Fruit fly (Drosophila melanogaster) whole organism, embryonic: ENCODE measurements around the gene Ptp10D.

Experiments used
- Atf6 ChIP-seq: fragments of 200-800 bp; sonication (Bioruptor generic); IDR thresholded peaks from 2 replicates; pipeline ENCODE4 v1.3.6; 2022; ENCODE audit warnings: missing biosample characterization, missing genetic modification characterization
- CG10147 ChIP-seq: fragments of 200-800 bp; sonication (Bioruptor generic); optimal IDR thresholded peaks from 2 replicates; lab custom pipeline; 2019; ENCODE audit warnings: missing biosample characterization, mild to moderate bottlenecking, missing genetic modification characterization, moderate library complexity
- CG12104 ChIP-seq: fragments of 200-800 bp; sonication (Bioruptor generic); optimal IDR thresholded peaks from 3 replicates; lab custom pipeline; 2016; ENCODE audit warnings: missing biosample characterization, missing genetic modification characterization
- CG14014 ChIP-seq: fragments of 200-800 bp; sonication (Bioruptor generic); IDR thresholded peaks from 2 replicates; pipeline ENCODE4 v1.3.6; 2022; ENCODE audit warnings: missing biosample characterization, missing genetic modification characterization
- CG30403 ChIP-seq: fragments of 200-800 bp; sonication (Bioruptor generic); optimal IDR thresholded peaks from 3 replicates; lab custom pipeline; 2016; ENCODE audit warnings: missing biosample characterization, missing genetic modification characterization
- CG3407 ChIP-seq: fragments of 200-800 bp; sonication (Bioruptor generic); optimal IDR thresholded peaks from 2 replicates; lab custom pipeline; 2018; ENCODE audit warnings: missing biosample characterization, mild to moderate bottlenecking, missing genetic modification characterization
- CG34422 ChIP-seq: fragments of 200-800 bp; sonication (Bioruptor generic); IDR thresholded peaks from 3 replicates; pipeline ENCODE4 v1.3.6; 2022; ENCODE audit warnings: missing biosample characterization, missing genetic modification characterization
- CG3726 ChIP-seq: fragments of 200-800 bp; sonication (Bioruptor generic); IDR thresholded peaks from 3 replicates; pipeline ENCODE4, ENCODE4 v1.3.6; 2022; ENCODE audit warnings: missing biosample characterization, missing genetic modification characterization
- CG4282 ChIP-seq: fragments of 200-800 bp; sonication (Bioruptor generic); optimal IDR thresholded peaks from 2 replicates; lab custom pipeline; 2016; ENCODE audit warnings: missing biosample characterization, missing genetic modification characterization
- CG4360 ChIP-seq: fragments of 200-800 bp; sonication (Bioruptor generic); IDR thresholded peaks from 2 replicates; pipeline ENCODE4 v1.3.6; 2022; ENCODE audit warnings: missing biosample characterization, missing genetic modification characterization
- CG4707 ChIP-seq: fragments of 200-800 bp; sonication (Bioruptor generic); optimal IDR thresholded peaks from 2 replicates; lab custom pipeline; 2018; ENCODE audit warnings: missing biosample characterization, mild to moderate bottlenecking, missing genetic modification characterization, moderate library complexity
- CG6254 ChIP-seq: fragments of 200-800 bp; sonication (Bioruptor generic); optimal IDR thresholded peaks from 3 replicates; lab custom pipeline; 2017; ENCODE audit warnings: mild to moderate bottlenecking, missing biosample characterization, missing genetic modification reagents, missing genetic modification characterization
- CG6272 ChIP-seq: fragments of 200-800 bp; sonication (Bioruptor generic); IDR thresholded peaks from 2 replicates; pipeline ENCODE4 v1.3.6; 2022; ENCODE audit warnings: missing biosample characterization, missing genetic modification characterization
- CG6791 ChIP-seq: fragments of 200-800 bp; sonication (Bioruptor generic); IDR thresholded peaks from 3 replicates; pipeline ENCODE4 v1.3.6; 2022; ENCODE audit warnings: missing biosample characterization, missing genetic modification characterization; ENCODE audit not compliant: partially characterized antibody
- CG7271 ChIP-seq: fragments of 200-800 bp; sonication (Bioruptor generic); optimal IDR thresholded peaks from 2 replicates; lab custom pipeline; 2018; ENCODE audit warnings: missing biosample characterization, mild to moderate bottlenecking, missing genetic modification characterization, moderate library complexity
- CG8281 ChIP-seq: fragments of 200-800 bp; sonication (Bioruptor generic); optimal IDR thresholded peaks from 2 replicates; lab custom pipeline; 2018; ENCODE audit warnings: missing biosample characterization, mild to moderate bottlenecking, missing genetic modification characterization, moderate library complexity
- CG8388 ChIP-seq: fragments of 200-800 bp; sonication (Bioruptor generic); optimal IDR thresholded peaks from 2 replicates; lab custom pipeline; 2019; ENCODE audit warnings: missing biosample characterization, mild to moderate bottlenecking, missing genetic modification characterization, moderate library complexity
- Chrac-16 ChIP-seq: fragments of 200-800 bp; sonication (Bioruptor generic); optimal IDR thresholded peaks from 3 replicates; lab custom pipeline; 2016; ENCODE audit warnings: missing biosample characterization, missing genetic modification characterization
- E2f1 ChIP-seq: fragments of 200-800 bp; sonication (Bioruptor generic); IDR thresholded peaks from 2 replicates; pipeline ENCODE4 v1.3.6; 2022; ENCODE audit warnings: missing biosample characterization, missing genetic modification characterization
- Ets97D ChIP-seq: fragments of 200-800 bp; sonication (Bioruptor generic); optimal IDR thresholded peaks from 3 replicates; lab custom pipeline; 2016; ENCODE audit warnings: missing biosample characterization, missing genetic modification characterization
- H2.0 ChIP-seq: fragments of 200-800 bp; sonication (Bioruptor generic); IDR thresholded peaks from 2 replicates; pipeline ENCODE4 v1.3.6; 2022; ENCODE audit warnings: missing biosample characterization, missing genetic modification characterization
- Hey ChIP-seq: fragments of 200-800 bp; sonication (Bioruptor generic); optimal IDR thresholded peaks from 3 replicates; lab custom pipeline; 2018; ENCODE audit warnings: missing biosample characterization, mild to moderate bottlenecking, missing genetic modification characterization
- HmgZ ChIP-seq: fragments of 200-800 bp; sonication (Bioruptor generic); optimal IDR thresholded peaks from 2 replicates; lab custom pipeline; 2018; ENCODE audit warnings: missing biosample characterization, mild to moderate bottlenecking, missing genetic modification characterization
- Hr39 ChIP-seq: fragments of >200 bp; optimal IDR thresholded peaks from 2 replicates; lab custom pipeline; 2017
- MESR4 ChIP-seq: fragments of 200-800 bp; sonication (Bioruptor generic); optimal IDR thresholded peaks from 2 replicates; lab custom pipeline; 2018; ENCODE audit warnings: missing biosample characterization, mild to moderate bottlenecking, missing genetic modification characterization, moderate library complexity
- PHDP ChIP-seq: fragments of 200-800 bp; sonication (Bioruptor generic); optimal IDR thresholded peaks from 3 replicates; lab custom pipeline; 2018; ENCODE audit warnings: missing biosample characterization, mild to moderate bottlenecking, missing genetic modification characterization, moderate library complexity
- Pdp1 ChIP-seq, 2 experiments: fragments of 200-800 bp; sonication (Bioruptor generic); optimal IDR thresholded peaks; 3 replicates each; lab custom pipeline; 2016; ENCODE audit warnings: missing biosample characterization in 2 of 2, missing genetic modification characterization in 2 of 2, mild to moderate bottlenecking in 1 of 2, moderate library complexity in 1 of 2
- YL-1 ChIP-seq: fragments of 200-800 bp; sonication (Bioruptor generic); optimal IDR thresholded peaks from 3 replicates; lab custom pipeline; 2017; ENCODE audit warnings: missing biosample characterization, mild to moderate bottlenecking, missing genetic modification characterization
- abd-A ChIP-seq: fragments of 200-800 bp; sonication (Bioruptor generic); optimal IDR thresholded peaks from 3 replicates; lab custom pipeline; 2019; ENCODE audit warnings: missing biosample characterization, mild to moderate bottlenecking, missing genetic modification characterization, moderate library complexity
- ap ChIP-seq: fragments of 200-800 bp; sonication (Bioruptor generic); IDR thresholded peaks from 2 replicates; pipeline ENCODE4 v1.3.6; 2022; ENCODE audit warnings: missing biosample characterization, missing genetic modification characterization
- bcd ChIP-seq: fragments of 200-800 bp; sonication (Bioruptor generic); optimal IDR thresholded peaks from 2 replicates; lab custom pipeline; 2017; ENCODE audit warnings: missing biosample characterization, mild to moderate bottlenecking, missing genetic modification characterization
- cato ChIP-seq: fragments of 200-800 bp; sonication (Bioruptor generic); optimal IDR thresholded peaks from 2 replicates; lab custom pipeline; 2016; ENCODE audit warnings: missing biosample characterization, missing genetic modification characterization, borderline replicate concordance
- corto ChIP-seq: fragments of 200-800 bp; sonication (Bioruptor generic); optimal IDR thresholded peaks from 2 replicates; lab custom pipeline; 2016; ENCODE audit warnings: missing biosample characterization, mild to moderate bottlenecking, missing genetic modification characterization, moderate library complexity
- crol ChIP-seq: fragments of 200-800 bp; sonication (Bioruptor generic); IDR thresholded peaks from 2 replicates; pipeline ENCODE4 v1.3.6; 2022; ENCODE audit warnings: missing biosample characterization, missing genetic modification characterization
- crp ChIP-seq, 2 experiments: fragments of 200-800 bp; sonication (Bioruptor generic); optimal IDR thresholded peaks; 2 replicates in 1 of 2; 3 replicates in 1 of 2; lab custom pipeline; 2017; ENCODE audit warnings: missing biosample characterization in 2 of 2, missing genetic modification characterization in 2 of 2, mild to moderate bottlenecking in 1 of 2, moderate library complexity in 1 of 2
- ewg ChIP-seq: fragments of 200-800 bp; sonication (Bioruptor generic); optimal IDR thresholded peaks from 3 replicates; lab custom pipeline; 2017; ENCODE audit warnings: mild to moderate bottlenecking, missing biosample characterization, missing genetic modification reagents, missing genetic modification characterization
- hb ChIP-seq: fragments of 200-800 bp; sonication (Bioruptor generic); IDR thresholded peaks from 3 replicates; pipeline ENCODE4 v1.3.6; 2022; ENCODE audit warnings: missing biosample characterization, missing genetic modification characterization; ENCODE audit not compliant: partially characterized antibody
- hkb ChIP-seq, 2 experiments: fragments of 200-800 bp in 1 of 2; fragments of >200 bp in 1 of 2; sonication (Bioruptor generic) in 1 of 2; IDR thresholded peaks in 1 of 2; optimal IDR thresholded peaks in 1 of 2; 2 replicates each; pipeline versions ENCODE4 v1.3.6 to Lab custom; 2017 to 2022; ENCODE audit warnings: missing biosample characterization in 1 of 2, missing genetic modification characterization in 1 of 2
- lab ChIP-seq: fragments of 200-800 bp; sonication (Bioruptor generic); optimal IDR thresholded peaks from 3 replicates; lab custom pipeline; 2017; ENCODE audit warnings: missing biosample characterization, missing genetic modification characterization, mild to moderate bottlenecking, moderate library complexity, missing genetic modification reagents
- salm ChIP-seq: fragments of 200-800 bp; sonication (Bioruptor generic); optimal IDR thresholded peaks from 2 replicates; lab custom pipeline; 2018; ENCODE audit warnings: missing biosample characterization, mild to moderate bottlenecking, missing genetic modification characterization
- sd ChIP-seq: fragments of 200-800 bp; sonication (Bioruptor generic); optimal IDR thresholded peaks from 3 replicates; lab custom pipeline; 2018; ENCODE audit warnings: missing biosample characterization, mild to moderate bottlenecking, missing genetic modification characterization, moderate library complexity
- sna ChIP-seq: fragments of 200-800 bp; sonication (Bioruptor generic); IDR thresholded peaks from 2 replicates; pipeline ENCODE4 v1.3.6; 2022; ENCODE audit warnings: missing biosample characterization, missing genetic modification characterization; ENCODE audit not compliant: partially characterized antibody
- sqz ChIP-seq: fragments of 200-800 bp; sonication (Bioruptor generic); optimal IDR thresholded peaks from 3 replicates; lab custom pipeline; 2018; ENCODE audit warnings: missing biosample characterization, mild to moderate bottlenecking, missing genetic modification characterization
- tll ChIP-seq, 2 experiments: fragments of 200-800 bp in 1 of 2; fragments of >200 bp in 1 of 2; sonication (Bioruptor generic) in 1 of 2; optimal IDR thresholded peaks; 2 replicates each; lab custom pipeline; 2017 to 2019; ENCODE audit warnings: missing biosample characterization in 2 of 2, missing genetic modification characterization in 2 of 2, mild to moderate bottlenecking in 1 of 2, moderate library complexity in 1 of 2
- trem ChIP-seq: fragments of 200-800 bp; optimal IDR thresholded peaks from 3 replicates; lab custom pipeline; 2019; ENCODE audit warnings: missing biosample characterization, mild to moderate bottlenecking, missing genetic modification characterization, moderate library complexity
- usp ChIP-seq: fragments of >200 bp; optimal IDR thresholded peaks from 2 replicates; lab custom pipeline; 2017; ENCODE audit warnings: missing biosample characterization, missing genetic modification characterization
- zf30C ChIP-seq: fragments of 200-800 bp; sonication (Bioruptor generic); optimal IDR thresholded peaks from 3 replicates; lab custom pipeline; 2018; ENCODE audit warnings: missing biosample characterization, mild to moderate bottlenecking, missing genetic modification characterization
- zfh2 ChIP-seq: fragments of 200-800 bp; sonication (Bioruptor generic); optimal IDR thresholded peaks from 2 replicates; lab custom pipeline; 2016; ENCODE audit warnings: missing biosample characterization, missing genetic modification characterization

Gene Ptp10D

dm6 chrX:11628986-11629571 lies 7.3 kb downstream of the Ptp10D start (continued):
- peak; percentile 36; the same call in 1 of the 2 replicates for TF ChIP-seq Atf6 (GFP tag; lab: Robert Waterston, UW)
- peak; percentile 44 for TF ChIP-seq lab (GFP tag; lab: Kevin White, UChicago)
- TF ChIP-seq CG34422, result peak; percentile 37; the same call in 1 of the 3 replicates
- TF ChIP-seq ewg (GFP tag; lab: Kevin White, UChicago), result peak; percentile 28
- no peak for TF ChIP-seq CG6791 (GFP tag; lab: Robert Waterston, UW)
- TF ChIP-seq CG6254 (GFP tag; lab: Kevin White, UChicago), result peak; percentile 54
- no peak for TF ChIP-seq CG7271 (tag; lab: Kevin White, UChicago)
- no peak for TF ChIP-seq Ets97D (GFP tag; lab: Kevin White, UChicago)
- TF ChIP-seq CG30403 (GFP tag; lab: Kevin White, UChicago), result peak; percentile 52
- no peak for TF ChIP-seq Hr39
- no peak for TF ChIP-seq CG10147
- TF ChIP-seq tll (GFP tag; optimal IDR thresholded peaks at IDR 0.05; lab: Kevin White, UChicago), result no peak
- TF ChIP-seq MESR4 (GFP tag; lab: Kevin White, UChicago), result no peak
- TF ChIP-seq CG14014 (GFP tag; lab: Robert Waterston, UW), result no peak
- TF ChIP-seq corto (GFP tag; lab: Kevin White, UChicago), result no peak
- TF ChIP-seq CG4360, result peak; percentile 51; the same call in 1 of the 2 replicates
- TF ChIP-seq sd (tag; lab: Kevin White, UChicago), result no peak
- TF ChIP-seq zf30C (GFP tag; lab: Kevin White, UChicago), result peak; percentile 70
- TF ChIP-seq trem, result no peak
- TF ChIP-seq CG4282 (GFP tag; lab: Kevin White, UChicago), result no peak
- TF ChIP-seq Chrac-16 (GFP tag; lab: Kevin White, UChicago), result peak; percentile 46
- TF ChIP-seq YL-1 (GFP tag; lab: Kevin White, UChicago), result no peak
- TF ChIP-seq CG4707 (GFP tag; lab: Kevin White, UChicago), result peak; percentile 4
- TF ChIP-seq salm (tag; lab: Kevin White, UChicago), result no peak
- no peak for TF ChIP-seq zfh2 (GFP tag; lab: Kevin White, UChicago)
- TF ChIP-seq PHDP (tag; lab: Kevin White, UChicago), result peak; percentile 24
- TF ChIP-seq CG8388 (GFP tag; lab: Kevin White, UChicago), result peak; percentile 64
- TF ChIP-seq sna (GFP tag; lab: Robert Waterston, UW), result no peak
- TF ChIP-seq abd-A (tag; lab: Kevin White, UChicago), result no peak
- no peak for TF ChIP-seq Hey
- no peak for TF ChIP-seq crp (GFP tag; optimal IDR thresholded peaks at IDR 0.05; lab: Kevin White, UChicago)
- no peak for TF ChIP-seq HmgZ (tag; lab: Kevin White, UChicago)
- no peak for TF ChIP-seq cato (GFP tag; lab: Kevin White, UChicago)
- TF ChIP-seq CG3726 (GFP tag; lab: Robert Waterston, UW), result 0 out of 3 replicates have a peak, but pooled peaks have one; percentile 48
- TF ChIP-seq CG3407 (GFP tag; lab: Kevin White, UChicago), result peak; percentile 47
- TF ChIP-seq CG12104 (GFP tag; lab: Kevin White, UChicago), result no peak
- TF ChIP-seq ap (GFP tag; lab: Robert Waterston, UW), result no peak
- TF ChIP-seq CG6272 (GFP tag; lab: Robert Waterston, UW), result 0 out of 2 replicates have a peak, but pooled peaks have one; percentile 30
- peak; percentile 20 to 47 for TF ChIP-seq Pdp1 (GFP tag; optimal IDR thresholded peaks at IDR 0.05; lab: Kevin White, UChicago)
- peak; percentile 46 for TF ChIP-seq sqz (GFP tag; lab: Kevin White, UChicago)
- 0 out of 2 replicates have a peak, but pooled peaks have one; percentile 6 for TF ChIP-seq H2.0
- TF ChIP-seq CG8281 (tag; lab: Kevin White, UChicago), result no peak
- TF ChIP-seq E2f1 (GFP tag; lab: Robert Waterston, UW), result peak; percentile 50
- TF ChIP-seq hb (GFP tag; lab: Robert Waterston, UW), result no peak
- no peak for TF ChIP-seq crol (GFP tag; lab: Robert Waterston, UW)
- peak; percentile 29 for TF ChIP-seq bcd (GFP tag; lab: Kevin White, UChicago)
- TF ChIP-seq usp (GFP tag; lab: Kevin White, UChicago), result no peak
- TF ChIP-seq hkb (optimal IDR thresholded peaks at IDR 0.05; lab: Kevin White, UChicago), result no peak
- peak; percentile 69 for TF ChIP-seq hkb (GFP tag; IDR thresholded peaks at IDR 0.05; lab: Robert Waterston, UW)
